Worm (Caenorhabditis elegans) whole organism, L2 larva: ENCODE results near the gene srx-85.

Experiments used
- Y55F3AM.14 ChIP-seq: fragments of 200-800 bp; sonication (Bioruptor generic); optimal IDR thresholded peaks from 2 replicates; lab custom pipeline; 2018; ENCODE audit warnings: mild to moderate bottlenecking, missing genetic modification characterization, missing compliant biosample characterization
- crh-2 ChIP-seq: sonication (generic microtip); optimal IDR thresholded peaks from 2 replicates; lab custom pipeline; 2017; ENCODE audit warnings: missing biosample characterization, missing genetic modification characterization
- elt-3 ChIP-seq: sonication (generic microtip); optimal IDR thresholded peaks from 2 replicates; lab custom pipeline; 2017; ENCODE audit warnings: missing biosample characterization, missing genetic modification characterization
- lin-11 ChIP-seq: fragments of 150-350 bp; sonication (generic microtip); optimal IDR thresholded peaks from 2 replicates; lab custom pipeline; 2014; ENCODE audit warnings: missing biosample characterization, missing genetic modification characterization, inconsistent platforms, mixed read lengths
- sma-9 ChIP-seq, 2 experiments: fragments of 150-350 bp in 1 of 2; sonication (generic microtip) in 1 of 2; optimal IDR thresholded peaks; 2 replicates each; lab custom pipeline; 2014 to 2016; ENCODE audit warnings: missing genetic modification characterization in 2 of 2, mild to moderate bottlenecking in 1 of 2, missing biosample characterization in 1 of 2, missing compliant biosample characterization in 1 of 2, missing genetic modification reagents in 1 of 2, moderate library complexity in 1 of 2
- zag-1 ChIP-seq: fragments of 150-350 bp; optimal IDR thresholded peaks from 2 replicates; lab custom pipeline; 2014; ENCODE audit warnings: missing biosample characterization, missing genetic modification characterization

DNA sequence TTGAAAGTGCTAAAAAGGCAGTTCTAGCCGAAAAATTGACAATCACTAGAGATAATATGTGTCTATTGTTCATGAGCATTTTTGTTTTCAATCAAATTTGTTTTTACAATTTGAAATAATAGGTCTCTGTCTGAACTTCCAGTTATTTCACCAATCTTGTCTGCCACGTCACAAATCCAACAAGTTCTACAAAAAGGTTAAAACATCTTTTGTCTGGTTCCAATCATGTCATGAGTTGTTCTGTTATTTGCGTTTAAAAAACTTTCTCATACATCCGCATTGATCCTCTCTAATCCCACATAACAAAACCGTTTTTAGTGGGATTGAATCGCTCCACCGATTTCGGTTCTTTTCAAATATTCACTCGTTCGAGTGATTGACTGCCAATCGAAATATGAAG, 48.3 kb downstream of the srx-85 start, which contains the start of gene F35B12.9:
- TF ChIP-seq Y55F3AM.14 (GFP tag; lab: Kevin White, UChicago) (no peak), lin-11 (tag; lab: Kevin White, UChicago) (no peak), zag-1 (tag; lab: Kevin White, UChicago) (no peak), sma-9 (GFP tag; optimal IDR thresholded peaks at IDR 0.05; lab: Kevin White, UChicago) (no peak), sma-9 (tag; optimal IDR thresholded peaks at IDR 0.05; lab: Kevin White, UChicago) (no peak), elt-3 (tag; lab: Kevin White, UChicago) (no peak), crh-2 (tag; lab: Kevin White, UChicago) (no peak)
